3 fruit fly cellular contexts compared by ENCODE assay signal in the genomic region with DNA sequence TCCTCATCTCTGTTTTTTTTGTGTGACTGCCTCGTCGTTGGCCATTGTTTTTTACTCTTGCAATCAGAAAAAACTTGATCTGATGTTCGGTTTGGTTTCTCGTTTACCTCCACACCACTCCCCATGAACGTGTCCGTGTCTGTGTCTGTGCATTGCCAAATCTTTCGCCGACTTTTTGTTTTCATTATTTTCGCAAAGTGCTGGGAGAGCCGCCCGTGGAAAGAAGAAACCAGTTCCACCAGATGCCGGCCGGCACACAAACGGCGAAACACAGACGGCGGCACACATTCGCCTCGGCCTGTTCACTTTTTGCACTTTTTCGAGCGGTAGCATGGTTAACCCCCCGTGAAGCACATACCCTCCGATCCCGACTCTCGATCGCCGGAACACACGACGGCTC.
TF ChIP-seq lines count a peak whose summit lies in the region.

No protein-coding gene starts in this region.

TF ChIP-seq in whole organism, prepupa, 60 proteins besides CTCF, POLR2A, EP300 and RAD21:
- TF ChIP-seq CG6163 (GFP tag; IDR thresholded peaks at IDR 0.05; lab: Robert Waterston, UW) (peak; percentile 34; the same call in 1 of the 3 replicates), OdsH (GFP tag; optimal IDR thresholded peaks at IDR 0.05; lab: Kevin White, UChicago) (no peak), vri (GFP tag; optimal IDR thresholded peaks at IDR 0.05; lab: Kevin White, UChicago) (peak; percentile 15), svp (GFP tag; lab: Kevin White, UChicago) (peak; percentile 51), Gug (GFP tag; IDR thresholded peaks at IDR 0.05; lab: Robert Waterston, UW) (no peak), Eip78C (GFP tag; lab: Kevin White, UChicago) (peak; percentile 14), CG6792 (GFP tag; optimal IDR thresholded peaks at IDR 0.05; lab: Kevin White, UChicago) (no peak), eg (GFP tag; IDR thresholded peaks at IDR 0.05; lab: Robert Waterston, UW) (peak; percentile 12; the same call in 1 of the 3 replicates), CG6854 (GFP tag; optimal IDR thresholded peaks at IDR 0.05; lab: Kevin White, UChicago) (peak; percentile 80)

TF ChIP-seq in whole organism, pupa, 21 proteins besides CTCF, POLR2A, EP300 and RAD21:
- peak; percentile 48; the same call in 1 of the 2 replicates for TF ChIP-seq rn (GFP tag; IDR thresholded peaks at IDR 0.05; lab: Robert Waterston, UW)
- TF ChIP-seq Pif1A (GFP tag; optimal IDR thresholded peaks at IDR 0.05; lab: Kevin White, UChicago): no peak
- TF ChIP-seq CG13204 (GFP tag; optimal IDR thresholded peaks at IDR 0.05; lab: Kevin White, UChicago): peak; percentile 88
- no peak for TF ChIP-seq CG34367 (tag; optimal IDR thresholded peaks at IDR 0.05; lab: Kevin White, UChicago)
TF ChIP-seq in whole organism, pupa: peak in this region for 2.

TF ChIP-seq in whole organism, wandering third instar larva, 38 proteins besides CTCF, POLR2A, EP300 and RAD21:
- TF ChIP-seq Sp1 (GFP tag; optimal IDR thresholded peaks at IDR 0.05; lab: Kevin White, UChicago): peak; percentile 47
- TF ChIP-seq Mio (GFP tag; optimal IDR thresholded peaks at IDR 0.05; lab: Kevin White, UChicago): no peak
- TF ChIP-seq jim (GFP tag; optimal IDR thresholded peaks at IDR 0.05; lab: Kevin White, UChicago): peak; percentile 73
- TF ChIP-seq Vsx2 (GFP tag; optimal IDR thresholded peaks at IDR 0.05; lab: Kevin White, UChicago; ENCODE audit: partially characterized antibody): peak; percentile 63
- no peak for TF ChIP-seq Myc (optimal IDR thresholded peaks at IDR 0.05; lab: Kevin White, UChicago)
- peak; percentile 47 for TF ChIP-seq Dif (GFP tag; optimal IDR thresholded peaks at IDR 0.05; lab: Kevin White, UChicago; ENCODE audit: partially characterized antibody)
- no peak for TF ChIP-seq tai (GFP tag; optimal IDR thresholded peaks at IDR 0.05; lab: Kevin White, UChicago)
- no peak for TF ChIP-seq Hr78 (GFP tag; optimal IDR thresholded peaks at IDR 0.05; lab: Kevin White, UChicago)
- TF ChIP-seq foxo (GFP tag; optimal IDR thresholded peaks at IDR 0.05; lab: Kevin White, UChicago): no peak
- no peak for TF ChIP-seq rgr (GFP tag; optimal IDR thresholded peaks at IDR 0.05; lab: Kevin White, UChicago)
- no peak for TF ChIP-seq ey (GFP tag; optimal IDR thresholded peaks at IDR 0.05; lab: Kevin White, UChicago)
- no peak for TF ChIP-seq pan (optimal IDR thresholded peaks at IDR 0.05; lab: Kevin White, UChicago)
- no peak for TF ChIP-seq usp (GFP tag; optimal IDR thresholded peaks at IDR 0.05; lab: Kevin White, UChicago)
- peak; percentile 13 for TF ChIP-seq fru (GFP tag; optimal IDR thresholded peaks at IDR 0.05; lab: Kevin White, UChicago)
- TF ChIP-seq CG32264 (GFP tag; optimal IDR thresholded peaks at IDR 0.05; lab: Kevin White, UChicago): no peak
- no peak for TF ChIP-seq woc (GFP tag; optimal IDR thresholded peaks at IDR 0.05; lab: Kevin White, UChicago)
- peak; percentile 67 for TF ChIP-seq Rel (GFP tag; optimal IDR thresholded peaks at IDR 0.05; lab: Kevin White, UChicago)
- peak; percentile 68 for TF ChIP-seq Rel (tag; optimal IDR thresholded peaks at IDR 0.05; lab: Kevin White, UChicago)
- no peak for TF ChIP-seq lola (GFP tag; optimal IDR thresholded peaks at IDR 0.05; lab: Kevin White, UChicago)
- peak; percentile 76 for TF ChIP-seq psq (GFP tag; optimal IDR thresholded peaks at IDR 0.05; lab: Kevin White, UChicago)
- no peak for TF ChIP-seq sage (GFP tag; optimal IDR thresholded peaks at IDR 0.05; lab: Kevin White, UChicago)
